Fruit fly (Drosophila melanogaster): ENCODE measurements around the gene Edem1.

Gene Edem1

DNA sequence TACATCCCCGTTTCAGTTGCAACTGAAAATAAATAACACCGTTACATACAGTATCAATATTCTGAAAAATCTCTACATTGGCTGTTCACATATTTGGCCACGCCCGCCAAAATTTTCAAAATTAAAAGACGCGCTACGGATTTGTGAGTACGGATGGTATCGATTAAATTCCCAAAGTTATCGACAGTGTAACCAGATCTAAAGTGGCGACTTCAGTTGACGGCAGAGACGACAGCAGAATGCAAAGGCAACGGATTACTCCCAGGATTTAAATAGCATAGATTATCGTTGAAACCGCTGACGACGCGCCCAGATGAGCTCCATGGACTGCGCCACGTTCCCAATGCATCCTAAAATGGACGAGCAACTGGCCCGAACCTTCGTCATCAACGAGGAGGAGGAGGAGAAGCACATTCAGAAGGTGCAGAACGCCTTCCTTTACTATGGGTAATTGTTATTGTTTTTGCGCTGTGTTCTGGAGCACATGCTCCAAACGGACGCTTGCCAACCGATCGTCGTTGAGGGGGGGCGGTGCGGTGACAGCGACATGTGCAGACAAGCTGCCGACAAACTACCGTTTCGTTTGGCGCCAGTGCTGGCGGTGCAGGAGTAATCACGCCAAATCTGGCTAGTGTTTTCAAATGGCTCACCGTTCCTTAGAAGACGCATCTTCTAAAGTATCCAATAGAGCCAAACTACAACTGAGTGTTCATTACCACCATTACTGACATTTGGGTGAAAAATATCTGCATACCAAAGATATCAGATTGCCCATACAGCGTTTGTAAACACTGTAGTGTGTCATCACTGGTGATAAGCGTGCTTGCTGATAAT lies 19.1 kb upstream of the Edem1 start, which contains the start of gene CG11596 (continued):
- TF ChIP-seq so (GFP tag; IDR thresholded peaks at IDR 0.05), result 0 out of 3 replicates have a peak, but pooled peaks have one; percentile 47
- TF ChIP-seq CG14667 (GFP tag; IDR thresholded peaks at IDR 0.05), result no peak
- TF ChIP-seq CG4730 (GFP tag; IDR thresholded peaks at IDR 0.05), result no peak
- no peak for TF ChIP-seq CG11093 (GFP tag; IDR thresholded peaks at IDR 0.05)
- TF ChIP-seq H15 (GFP tag; IDR thresholded peaks at IDR 0.05), result no peak
- TF ChIP-seq hbn (GFP tag; IDR thresholded peaks at IDR 0.05; ENCODE audit: partially characterized antibody), result no peak
- TF ChIP-seq CG17361 (GFP tag; IDR thresholded peaks at IDR 0.05), result 0 out of 3 replicates have a peak, but pooled peaks have one; percentile 28
- TF ChIP-seq Nf-YA (GFP tag; IDR thresholded peaks at IDR 0.05), result no peak
- peak; percentile 72 for TF ChIP-seq row (GFP tag; IDR thresholded peaks at IDR 0.05)
- TF ChIP-seq CG17328 (GFP tag; IDR thresholded peaks at IDR 0.05), result peak; percentile 46; the same call in 1 of the 2 replicates
- no peak for TF ChIP-seq TFAM (GFP tag; optimal IDR thresholded peaks at IDR 0.05)
- peak; percentile 1 for TF ChIP-seq CG8924 (tag; optimal IDR thresholded peaks at IDR 0.05)
- TF ChIP-seq CG6765 (GFP tag; optimal IDR thresholded peaks at IDR 0.05), result no peak
- no peak for TF ChIP-seq CG12219 (GFP tag; optimal IDR thresholded peaks at IDR 0.05)
- TF ChIP-seq slp2 (GFP tag; optimal IDR thresholded peaks at IDR 0.05), result no peak
- peak; percentile 1 for TF ChIP-seq PHDP (tag; optimal IDR thresholded peaks at IDR 0.05)
- TF ChIP-seq danr (GFP tag; IDR thresholded peaks at IDR 0.05), result no peak
- no peak for TF ChIP-seq CG33213 (GFP tag; optimal IDR thresholded peaks at IDR 0.05)
- no peak for TF ChIP-seq HLH4C (GFP tag; IDR thresholded peaks at IDR 0.05; ENCODE audit: partially characterized antibody)
- TF ChIP-seq CG30403 (GFP tag; optimal IDR thresholded peaks at IDR 0.05), result peak; percentile 13
- no peak for TF ChIP-seq Mes4 (GFP tag; optimal IDR thresholded peaks at IDR 0.05)
- TF ChIP-seq NC2β (GFP tag; optimal IDR thresholded peaks at IDR 0.05), result no peak
- no peak for TF ChIP-seq Dek (tag; optimal IDR thresholded peaks at IDR 0.05)
- TF ChIP-seq CG11696 (GFP tag; IDR thresholded peaks at IDR 0.05), result no peak
- no peak for TF ChIP-seq btn (GFP tag; optimal IDR thresholded peaks at IDR 0.05)
- TF ChIP-seq aop (GFP tag; IDR thresholded peaks at IDR 0.05), result no peak
- no peak for TF ChIP-seq CG9727 (GFP tag; optimal IDR thresholded peaks at IDR 0.05)
- 0 out of 4 replicates have a peak, but pooled peaks have one; percentile 15 for TF ChIP-seq Dll (GFP tag; IDR thresholded peaks at IDR 0.05; ENCODE audit: partially characterized antibody)
- no peak for TF ChIP-seq pfk (GFP tag; optimal IDR thresholded peaks at IDR 0.05)
- TF ChIP-seq CG8478 (optimal IDR thresholded peaks at IDR 0.05), result no peak
- TF ChIP-seq CG5180 (GFP tag; optimal IDR thresholded peaks at IDR 0.05), result no peak
- TF ChIP-seq Gsc (GFP tag; IDR thresholded peaks at IDR 0.05), result no peak
- no peak for TF ChIP-seq bsh (GFP tag; optimal IDR thresholded peaks at IDR 0.05)
- TF ChIP-seq vnd (GFP tag; IDR thresholded peaks at IDR 0.05; ENCODE audit: partially characterized antibody), result no peak
- TF ChIP-seq MESR4 (GFP tag; optimal IDR thresholded peaks at IDR 0.05), result peak; percentile 50
- no peak for TF ChIP-seq chinmo (GFP tag; IDR thresholded peaks at IDR 0.05; ENCODE audit: partially characterized antibody)
- 0 out of 2 replicates have a peak, but pooled peaks have one; percentile 11 for TF ChIP-seq Rx (GFP tag; IDR thresholded peaks at IDR 0.05)
- no peak for TF ChIP-seq CG2199 (GFP tag; IDR thresholded peaks at IDR 0.05)
- TF ChIP-seq scrt (GFP tag; optimal IDR thresholded peaks at IDR 0.05), result no peak
- no peak for TF ChIP-seq ap (GFP tag; IDR thresholded peaks at IDR 0.05)
- no peak for TF ChIP-seq br (optimal IDR thresholded peaks at IDR 0.05)
- no peak for TF ChIP-seq Oli (tag; optimal IDR thresholded peaks at IDR 0.05)
- no peak for TF ChIP-seq zen2 (GFP tag; IDR thresholded peaks at IDR 0.05; ENCODE audit: partially characterized antibody)
- no peak for TF ChIP-seq chn (GFP tag; optimal IDR thresholded peaks at IDR 0.05)
- TF ChIP-seq Ravus (GFP tag; IDR thresholded peaks at IDR 0.05), result no peak
- no peak for TF ChIP-seq Dbx (GFP tag; IDR thresholded peaks at IDR 0.05)
- no peak for TF ChIP-seq NK7.1 (GFP tag; optimal IDR thresholded peaks at IDR 0.05)
- no peak for TF ChIP-seq CG43689 (GFP tag; IDR thresholded peaks at IDR 0.05)
- no peak for TF ChIP-seq ara (GFP tag; IDR thresholded peaks at IDR 0.05)
- TF ChIP-seq knrl (GFP tag; IDR thresholded peaks at IDR 0.05; ENCODE audit: partially characterized antibody), result no peak
